Fruit fly (Drosophila melanogaster): ENCODE data around the gene Ddr.

Gene Ddr

dm6 chr2L:6280328-6280727, 27.4 kb downstream of the Ddr start (continued):
- peak; percentile 58 for TF ChIP-seq CG14710 (tag; optimal IDR thresholded peaks at IDR 0.05)
- TF ChIP-seq exex (tag; optimal IDR thresholded peaks at IDR 0.05) = peak; percentile 1
- TF ChIP-seq Chrac-16 (GFP tag; optimal IDR thresholded peaks at IDR 0.05) = peak; percentile 53
- peak; percentile 30 for TF ChIP-seq CG3065 (GFP tag; optimal IDR thresholded peaks at IDR 0.05)
- TF ChIP-seq dmrt11E (tag; optimal IDR thresholded peaks at IDR 0.05) = peak; percentile 74
- TF ChIP-seq Dip3 (GFP tag; optimal IDR thresholded peaks at IDR 0.05) = no peak
- peak; percentile 18 for TF ChIP-seq org-1 (GFP tag; optimal IDR thresholded peaks at IDR 0.05)
- peak; percentile 63 for TF ChIP-seq ara (GFP tag; IDR thresholded peaks at IDR 0.05)
- TF ChIP-seq tin (GFP tag; optimal IDR thresholded peaks at IDR 0.05) = peak; percentile 63
- no peak for TF ChIP-seq btn (GFP tag; optimal IDR thresholded peaks at IDR 0.05)
- TF ChIP-seq Rx (GFP tag; IDR thresholded peaks at IDR 0.05) = peak; percentile 42; the same call in 1 of the 2 replicates
- TF ChIP-seq E2f2 (GFP tag; IDR thresholded peaks at IDR 0.05) = peak; percentile 44; the same call in 1 of the 2 replicates
- TF ChIP-seq Fer1 (GFP tag; optimal IDR thresholded peaks at IDR 0.05) = peak; percentile 58
- no peak for TF ChIP-seq hth (optimal IDR thresholded peaks at IDR 0.05)
- peak; percentile 49 for TF ChIP-seq CG10209 (GFP tag; optimal IDR thresholded peaks at IDR 0.05)
- peak; percentile 69 for TF ChIP-seq CG30403 (GFP tag; optimal IDR thresholded peaks at IDR 0.05)
- peak; percentile 64 for TF ChIP-seq CG5245 (GFP tag; optimal IDR thresholded peaks at IDR 0.05)
- peak; percentile 45; the same call in 1 of the 2 replicates for TF ChIP-seq wdn (GFP tag; IDR thresholded peaks at IDR 0.05)
- TF ChIP-seq lbe (GFP tag; optimal IDR thresholded peaks at IDR 0.05) = no peak
- TF ChIP-seq Eip74EF (GFP tag; optimal IDR thresholded peaks at IDR 0.05) = peak in 1 of 2 experiments; percentile 29
- no peak for TF ChIP-seq Mes4 (GFP tag; optimal IDR thresholded peaks at IDR 0.05)
- peak; percentile 77 for TF ChIP-seq CG10979 (tag; optimal IDR thresholded peaks at IDR 0.05)
- peak; percentile 10 for TF ChIP-seq stwl (tag; optimal IDR thresholded peaks at IDR 0.05)
- no peak for TF ChIP-seq Doc2 (GFP tag; IDR thresholded peaks at IDR 0.05)
- no peak for TF ChIP-seq Lpt (GFP tag; optimal IDR thresholded peaks at IDR 0.05)
- no peak for TF ChIP-seq CG8089 (GFP tag; optimal IDR thresholded peaks at IDR 0.05)
- peak; percentile 44 for TF ChIP-seq CG1647 (GFP tag; optimal IDR thresholded peaks at IDR 0.05)
- TF ChIP-seq CG11247 (GFP tag; IDR thresholded peaks at IDR 0.05) = 0 out of 2 replicates have a peak, but pooled peaks have one; percentile 51
- TF ChIP-seq CG2199 (GFP tag; IDR thresholded peaks at IDR 0.05) = 0 out of 3 replicates have a peak, but pooled peaks have one; percentile 68
- peak; percentile 49 for TF ChIP-seq bcd (GFP tag; optimal IDR thresholded peaks at IDR 0.05)
- TF ChIP-seq Hr51 (GFP tag; optimal IDR thresholded peaks at IDR 0.05) = peak in 1 of 2 experiments; percentile 67
- TF ChIP-seq CG17186 (GFP tag; optimal IDR thresholded peaks at IDR 0.05) = no peak
- TF ChIP-seq CG8388 (GFP tag; optimal IDR thresholded peaks at IDR 0.05) = peak; percentile 52
- TF ChIP-seq CG8359 (GFP tag; optimal IDR thresholded peaks at IDR 0.05; ENCODE audit: borderline replicate concordance) = no peak
- no peak for TF ChIP-seq CG6765 (GFP tag; optimal IDR thresholded peaks at IDR 0.05)
- no peak for TF ChIP-seq CG10462 (GFP tag; optimal IDR thresholded peaks at IDR 0.05)
- TF ChIP-seq CG42726 (GFP tag; IDR thresholded peaks at IDR 0.05; ENCODE audit: partially characterized antibody) = no peak
- peak; percentile 47 for TF ChIP-seq CG30431 (GFP tag; optimal IDR thresholded peaks at IDR 0.05)
- TF ChIP-seq hb (GFP tag; IDR thresholded peaks at IDR 0.05; ENCODE audit: partially characterized antibody) = no peak
- no peak for TF ChIP-seq YL-1 (GFP tag; optimal IDR thresholded peaks at IDR 0.05)
- TF ChIP-seq gt (GFP tag; IDR thresholded peaks at IDR 0.05) = no peak
- TF ChIP-seq cas (GFP tag; IDR thresholded peaks at IDR 0.05) = no peak
- TF ChIP-seq sug (tag; optimal IDR thresholded peaks at IDR 0.05) = peak; percentile 56
- peak; percentile 31 for TF ChIP-seq CG6683 (GFP tag; optimal IDR thresholded peaks at IDR 0.05)
- TF ChIP-seq row (GFP tag; IDR thresholded peaks at IDR 0.05) = peak; percentile 81
- TF ChIP-seq CG18764 (GFP tag; optimal IDR thresholded peaks at IDR 0.05) = peak; percentile 24
- peak; percentile 70 for TF ChIP-seq CG15696 (tag; optimal IDR thresholded peaks at IDR 0.05)
- TF ChIP-seq CG31441 (GFP tag; IDR thresholded peaks at IDR 0.05) = peak; percentile 79
- peak; percentile 0 for TF ChIP-seq Side (GFP tag; optimal IDR thresholded peaks at IDR 0.05)
- no peak for TF ChIP-seq CG4617 (GFP tag; optimal IDR thresholded peaks at IDR 0.05; ENCODE audit: borderline replicate concordance)
- peak; percentile 17 for TF ChIP-seq gcm (GFP tag; optimal IDR thresholded peaks at IDR 0.05)

Data from whole organism, embryonic.